Worm (Caenorhabditis elegans): ENCODE measurements around the gene D1086.9.

The D1086.9 gene

ce11 chrV:14083970-14084369 is 20.1 kb upstream of the D1086.9 start, which contains the start of gene D1086.7:
Gene D1086.7, plus strand, starts transcription at chrV:14084270.
- no peak for TF ChIP-seq T22C8.4 (GFP tag; IDR thresholded peaks at IDR 0.05)
- TF ChIP-seq klf-2 (GFP tag; conservative IDR thresholded peaks at IDR 0.05), result no peak
- TF ChIP-seq tab-1 (GFP tag; IDR thresholded peaks at IDR 0.05), result no peak
- no peak for TF ChIP-seq ref-1 (GFP tag; conservative IDR thresholded peaks at IDR 0.05)
- no peak for TF ChIP-seq med-1 (GFP tag; optimal IDR thresholded peaks at IDR 0.05; ENCODE audit: insufficient read depth)
- no peak for TF ChIP-seq flt-1 (GFP tag; IDR thresholded peaks at IDR 0.05)
- TF ChIP-seq ztf-29 (GFP tag; IDR thresholded peaks at IDR 0.05), result no peak
- TF ChIP-seq cog-1 (tag; optimal IDR thresholded peaks at IDR 0.05), result no peak
- TF ChIP-seq ztf-23 (GFP tag; IDR thresholded peaks at IDR 0.05), result no peak

ce11 chrV:14085589-14085988 is 18.5 kb upstream of the D1086.9 start, which contains the start of gene D1086.18:
Gene D1086.18, plus strand, starts transcription at chrV:14085889.
- no peak for TF ChIP-seq tab-1 (GFP tag; IDR thresholded peaks at IDR 0.05)
- no peak for TF ChIP-seq T22C8.4 (GFP tag; IDR thresholded peaks at IDR 0.05)
- no peak for TF ChIP-seq med-1 (GFP tag; optimal IDR thresholded peaks at IDR 0.05; ENCODE audit: insufficient read depth)
- no peak for TF ChIP-seq ztf-29 (GFP tag; IDR thresholded peaks at IDR 0.05)
- no peak for TF ChIP-seq ztf-23 (GFP tag; IDR thresholded peaks at IDR 0.05)
- no peak for TF ChIP-seq ref-1 (GFP tag; conservative IDR thresholded peaks at IDR 0.05)
- TF ChIP-seq cog-1 (tag; optimal IDR thresholded peaks at IDR 0.05), result no peak
- no peak for TF ChIP-seq klf-2 (GFP tag; conservative IDR thresholded peaks at IDR 0.05)
- TF ChIP-seq flt-1 (GFP tag; IDR thresholded peaks at IDR 0.05), result no peak

- TF ChIP-seq ztf-29 (GFP tag; IDR thresholded peaks at IDR 0.05) (no peak), klf-2 (GFP tag; conservative IDR thresholded peaks at IDR 0.05) (no peak), cog-1 (tag; optimal IDR thresholded peaks at IDR 0.05) (no peak), flt-1 (GFP tag; IDR thresholded peaks at IDR 0.05) (no peak), med-1 (GFP tag; optimal IDR thresholded peaks at IDR 0.05; ENCODE audit: insufficient read depth) (no peak), ref-1 (GFP tag; conservative IDR thresholded peaks at IDR 0.05) (no peak), ztf-23 (GFP tag; IDR thresholded peaks at IDR 0.05) (no peak), tab-1 (GFP tag; IDR thresholded peaks at IDR 0.05) (no peak), T22C8.4 (GFP tag; IDR thresholded peaks at IDR 0.05) (no peak)
These were observed 16.0 kb upstream of the D1086.9 start, which contains the start of gene D1086.19 for ce11 chrV:14088051-14088450. Gene D1086.19, plus strand, starts transcription at chrV:14088351.

- TF ChIP-seq tab-1 (GFP tag; IDR thresholded peaks at IDR 0.05) (no peak), T22C8.4 (GFP tag; IDR thresholded peaks at IDR 0.05) (no peak), flt-1 (GFP tag; IDR thresholded peaks at IDR 0.05) (no peak), cog-1 (tag; optimal IDR thresholded peaks at IDR 0.05) (no peak), klf-2 (GFP tag; conservative IDR thresholded peaks at IDR 0.05) (no peak), med-1 (GFP tag; optimal IDR thresholded peaks at IDR 0.05; ENCODE audit: insufficient read depth) (no peak), ztf-29 (GFP tag; IDR thresholded peaks at IDR 0.05) (no peak), ref-1 (GFP tag; conservative IDR thresholded peaks at IDR 0.05) (no peak), ztf-23 (GFP tag; IDR thresholded peaks at IDR 0.05) (no peak)
These were observed 13.6 kb upstream of the D1086.9 start, which contains the start of the genes D1086.5 and him-5 for ce11 chrV:14090309-14090967. Gene D1086.5, minus strand, starts transcription at chrV:14090359. Gene him-5, plus strand, starts transcription at chrV:14090426.

- no peak for TF ChIP-seq flt-1 (GFP tag; IDR thresholded peaks at IDR 0.05)
- no peak for TF ChIP-seq med-1 (GFP tag; optimal IDR thresholded peaks at IDR 0.05; ENCODE audit: insufficient read depth)
- TF ChIP-seq cog-1 (tag; optimal IDR thresholded peaks at IDR 0.05), result no peak
- no peak for TF ChIP-seq klf-2 (GFP tag; conservative IDR thresholded peaks at IDR 0.05)
- no peak for TF ChIP-seq ztf-29 (GFP tag; IDR thresholded peaks at IDR 0.05)
- TF ChIP-seq ref-1 (GFP tag; conservative IDR thresholded peaks at IDR 0.05), result no peak
- no peak for TF ChIP-seq T22C8.4 (GFP tag; IDR thresholded peaks at IDR 0.05)
- TF ChIP-seq tab-1 (GFP tag; IDR thresholded peaks at IDR 0.05), result no peak
- TF ChIP-seq ztf-23 (GFP tag; IDR thresholded peaks at IDR 0.05), result no peak
These were observed 11.7 kb upstream of the D1086.9 start, which contains the start of gene D1086.3 for ce11 chrV:14092403-14092802. Gene D1086.3, plus strand, starts transcription at chrV:14092792.

- TF ChIP-seq cog-1 (tag; optimal IDR thresholded peaks at IDR 0.05) (no peak), tab-1 (GFP tag; IDR thresholded peaks at IDR 0.05) (no peak), ztf-23 (GFP tag; IDR thresholded peaks at IDR 0.05) (no peak), ref-1 (GFP tag; conservative IDR thresholded peaks at IDR 0.05) (no peak), ztf-29 (GFP tag; IDR thresholded peaks at IDR 0.05) (no peak), flt-1 (GFP tag; IDR thresholded peaks at IDR 0.05) (no peak), klf-2 (GFP tag; conservative IDR thresholded peaks at IDR 0.05) (no peak)
These were observed 10.3 kb upstream of the D1086.9 start, which contains the start of gene D1086.8 for ce11 chrV:14093805-14094204. Gene D1086.8, plus strand, starts transcription at chrV:14094105.

- TF ChIP-seq cog-1 (tag; optimal IDR thresholded peaks at IDR 0.05), result no peak
- no peak for TF ChIP-seq ref-1 (GFP tag; conservative IDR thresholded peaks at IDR 0.05)
- TF ChIP-seq ztf-29 (GFP tag; IDR thresholded peaks at IDR 0.05), result no peak
- TF ChIP-seq klf-2 (GFP tag; conservative IDR thresholded peaks at IDR 0.05), result no peak
- TF ChIP-seq flt-1 (GFP tag; IDR thresholded peaks at IDR 0.05), result no peak
- TF ChIP-seq tab-1 (GFP tag; IDR thresholded peaks at IDR 0.05), result no peak
- TF ChIP-seq med-1 (GFP tag; optimal IDR thresholded peaks at IDR 0.05; ENCODE audit: insufficient read depth), result no peak
These were observed 9.5 kb upstream of the D1086.9 start for ce11 chrV:14094546-14094945.

ce11 chrV:14094953-14095352 is 9.1 kb upstream of the D1086.9 start:
- no peak for TF ChIP-seq med-1 (GFP tag; optimal IDR thresholded peaks at IDR 0.05; ENCODE audit: insufficient read depth)
- TF ChIP-seq ref-1 (GFP tag; conservative IDR thresholded peaks at IDR 0.05), result no peak

- no peak for TF ChIP-seq ztf-23 (GFP tag; IDR thresholded peaks at IDR 0.05)
- TF ChIP-seq ztf-29 (GFP tag; IDR thresholded peaks at IDR 0.05), result no peak
- TF ChIP-seq klf-2 (GFP tag; conservative IDR thresholded peaks at IDR 0.05), result no peak
- TF ChIP-seq flt-1 (GFP tag; IDR thresholded peaks at IDR 0.05), result no peak
These were observed 6.7 kb upstream of the D1086.9 start for ce11 chrV:14097358-14097757.

ce11 chrV:14098519-14098918 is 5.6 kb upstream of the D1086.9 start, which contains the start of the genes D1086.2 and D1086.1:
Gene D1086.2, minus strand, starts transcription at chrV:14098668.
Gene D1086.1, plus strand, starts transcription at chrV:14098858.
- TF ChIP-seq cog-1 (tag; optimal IDR thresholded peaks at IDR 0.05) (no peak), T22C8.4 (GFP tag; IDR thresholded peaks at IDR 0.05) (no peak), klf-2 (GFP tag; conservative IDR thresholded peaks at IDR 0.05) (no peak), tab-1 (GFP tag; IDR thresholded peaks at IDR 0.05) (no peak), ztf-23 (GFP tag; IDR thresholded peaks at IDR 0.05) (no peak), ref-1 (GFP tag; conservative IDR thresholded peaks at IDR 0.05) (no peak), ztf-29 (GFP tag; IDR thresholded peaks at IDR 0.05) (no peak), med-1 (GFP tag; optimal IDR thresholded peaks at IDR 0.05; ENCODE audit: insufficient read depth) (no peak), flt-1 (GFP tag; IDR thresholded peaks at IDR 0.05) (no peak)

Data from whole organism, midembryonic.